Fruit fly (Drosophila melanogaster) whole organism, embryonic: ENCODE data around the gene tup.

Experiments
- Antp ChIP-seq: fragments of 200-800 bp; sonication (Bioruptor generic); optimal IDR thresholded peaks from 3 replicates; lab custom pipeline; 2016; ENCODE audit warnings: missing biosample characterization, missing genetic modification characterization
- Blimp-1 ChIP-seq: fragments of 200-800 bp; sonication (Bioruptor generic); optimal IDR thresholded peaks from 3 replicates; lab custom pipeline; 2018; ENCODE audit warnings: missing biosample characterization, missing genetic modification characterization, mild to moderate bottlenecking, moderate library complexity, missing genetic modification reagents
- CG10147 ChIP-seq: fragments of 200-800 bp; sonication (Bioruptor generic); optimal IDR thresholded peaks from 2 replicates; lab custom pipeline; 2019; ENCODE audit warnings: missing biosample characterization, mild to moderate bottlenecking, missing genetic modification characterization, moderate library complexity
- CG1024 ChIP-seq: fragments of 200-800 bp; sonication (Bioruptor generic); IDR thresholded peaks from 2 replicates; pipeline ENCODE4 v1.3.6; 2022; ENCODE audit warnings: missing biosample characterization, missing genetic modification characterization
- CG10267 ChIP-seq: fragments of 200-800 bp; sonication (Bioruptor generic); optimal IDR thresholded peaks from 2 replicates; lab custom pipeline; 2018; ENCODE audit warnings: missing biosample characterization, mild to moderate bottlenecking, missing genetic modification characterization, moderate library complexity
- CG11456 ChIP-seq: fragments of 200-800 bp; sonication (Bioruptor generic); IDR thresholded peaks from 3 replicates; pipeline ENCODE4 v1.3.6; 2022; ENCODE audit warnings: missing biosample characterization, missing genetic modification characterization
- CG12659 ChIP-seq: fragments of 200-800 bp; sonication (Bioruptor generic); optimal IDR thresholded peaks from 3 replicates; lab custom pipeline; 2017; ENCODE audit warnings: mild to moderate bottlenecking, missing biosample characterization, missing genetic modification reagents, missing genetic modification characterization
- CG13424 ChIP-seq: fragments of 200-800 bp; sonication (Bioruptor generic); optimal IDR thresholded peaks from 2 replicates; lab custom pipeline; 2019; ENCODE audit warnings: missing biosample characterization, mild to moderate bottlenecking, missing genetic modification characterization, moderate library complexity
- CG14014 ChIP-seq: fragments of 200-800 bp; sonication (Bioruptor generic); IDR thresholded peaks from 2 replicates; pipeline ENCODE4 v1.3.6; 2022; ENCODE audit warnings: missing biosample characterization, missing genetic modification characterization
- CG15514 ChIP-seq: fragments of 200-800 bp; sonication (Bioruptor generic); optimal IDR thresholded peaks from 3 replicates; lab custom pipeline; 2017; ENCODE audit warnings: missing biosample characterization, missing genetic modification characterization, mild to moderate bottlenecking, moderate library complexity, missing genetic modification reagents
- CG15601 ChIP-seq: fragments of 200-800 bp; sonication (Bioruptor generic); optimal IDR thresholded peaks from 3 replicates; lab custom pipeline; 2019; ENCODE audit warnings: missing biosample characterization, mild to moderate bottlenecking, missing genetic modification characterization, moderate library complexity
- CG17612 ChIP-seq: fragments of 200-800 bp; sonication (Bioruptor generic); IDR thresholded peaks from 2 replicates; pipeline ENCODE4 v1.3.6; 2022; ENCODE audit warnings: missing biosample characterization, missing genetic modification characterization
- CG18764 ChIP-seq: fragments of 200-800 bp; sonication (Bioruptor generic); optimal IDR thresholded peaks from 3 replicates; lab custom pipeline; 2016; ENCODE audit warnings: missing biosample characterization, missing genetic modification characterization
- CG2199 ChIP-seq: fragments of 200-800 bp; sonication (Bioruptor generic); IDR thresholded peaks from 3 replicates; pipeline ENCODE4 v1.3.6; 2022; ENCODE audit warnings: missing biosample characterization, missing genetic modification characterization
- CG32767 ChIP-seq: fragments of 200-800 bp; sonication (Bioruptor generic); IDR thresholded peaks from 2 replicates; pipeline ENCODE4 v1.3.6; 2022; ENCODE audit warnings: missing biosample characterization, missing genetic modification characterization
- CG3281 ChIP-seq: fragments of 200-800 bp; sonication (Bioruptor generic); optimal IDR thresholded peaks from 3 replicates; lab custom pipeline; 2017; ENCODE audit warnings: missing biosample characterization, mild to moderate bottlenecking, missing genetic modification characterization
- CG3838 ChIP-seq: fragments of 200-800 bp; sonication (Bioruptor generic); optimal IDR thresholded peaks from 3 replicates; lab custom pipeline; 2016; ENCODE audit warnings: missing biosample characterization, missing genetic modification characterization
- CG9437 ChIP-seq: fragments of 200-800 bp; sonication (Bioruptor generic); optimal IDR thresholded peaks from 2 replicates; lab custom pipeline; 2018; ENCODE audit warnings: missing biosample characterization, mild to moderate bottlenecking, missing genetic modification characterization
- Deaf1 ChIP-seq: fragments of 200-800 bp; optimal IDR thresholded peaks from 3 replicates; lab custom pipeline; 2019; ENCODE audit warnings: missing biosample characterization, mild to moderate bottlenecking, missing genetic modification characterization, moderate library complexity
- Fer2 ChIP-seq: fragments of 200-800 bp; sonication (Bioruptor generic); optimal IDR thresholded peaks from 2 replicates; lab custom pipeline; 2018; ENCODE audit warnings: missing biosample characterization, mild to moderate bottlenecking, missing genetic modification characterization, moderate library complexity
- Fer3 ChIP-seq: fragments of 200-800 bp; sonication (Bioruptor generic); optimal IDR thresholded peaks from 2 replicates; lab custom pipeline; 2018; ENCODE audit warnings: missing biosample characterization, mild to moderate bottlenecking, missing genetic modification characterization, moderate library complexity
- HLH3B ChIP-seq: fragments of 200-800 bp; sonication (Bioruptor generic); IDR thresholded peaks from 2 replicates; pipeline ENCODE4 v1.3.6; 2022; ENCODE audit warnings: missing biosample characterization, missing genetic modification characterization
- Max ChIP-seq: fragments of 200-800 bp; sonication (Bioruptor generic); optimal IDR thresholded peaks from 2 replicates; lab custom pipeline; 2016; ENCODE audit warnings: missing biosample characterization, mild to moderate bottlenecking, missing genetic modification characterization
- Med ChIP-seq: fragments of 200-800 bp; sonication (Bioruptor generic); peaks from one replicate; lab custom pipeline; 2016; ENCODE audit warnings: missing biosample characterization, missing genetic modification characterization, mild to moderate bottlenecking, inconsistent platforms, moderate library complexity
- Meics ChIP-seq: fragments of 200-800 bp; sonication (Bioruptor generic); optimal IDR thresholded peaks from 2 replicates; lab custom pipeline; 2017; ENCODE audit warnings: missing biosample characterization, mild to moderate bottlenecking, missing genetic modification characterization
- Oaz ChIP-seq: fragments of 200-800 bp; sonication (Bioruptor generic); IDR thresholded peaks from 2 replicates; pipeline ENCODE4 v1.3.6; 2022; ENCODE audit warnings: missing biosample characterization, missing genetic modification characterization
- Opbp ChIP-seq: fragments of 200-800 bp; sonication (Bioruptor generic); IDR thresholded peaks from 3 replicates; pipeline ENCODE4 v1.3.6; 2022; ENCODE audit warnings: missing biosample characterization, missing genetic modification characterization; ENCODE audit not compliant: partially characterized antibody
- Side ChIP-seq: fragments of 200-800 bp; sonication (Bioruptor generic); optimal IDR thresholded peaks from 2 replicates; lab custom pipeline; 2016; ENCODE audit warnings: missing biosample characterization, missing genetic modification characterization
- Sry-β ChIP-seq: fragments of 200-800 bp; sonication (Bioruptor generic); optimal IDR thresholded peaks from 2 replicates; lab custom pipeline; 2018; ENCODE audit warnings: missing biosample characterization, mild to moderate bottlenecking, missing genetic modification characterization, moderate library complexity
- Stat92E ChIP-seq, 3 experiments: fragments of >200 bp in 2 of 3; fragments of 200-800 bp in 1 of 3; sonication (Bioruptor generic) in 1 of 3; optimal IDR thresholded peaks; 2 replicates each; lab custom pipeline; 2017 to 2019; ENCODE audit warnings: missing biosample characterization in 3 of 3, missing genetic modification characterization in 3 of 3, mild to moderate bottlenecking in 1 of 3, moderate library complexity in 1 of 3
- abd-A ChIP-seq: fragments of 200-800 bp; sonication (Bioruptor generic); optimal IDR thresholded peaks from 3 replicates; lab custom pipeline; 2019; ENCODE audit warnings: missing biosample characterization, mild to moderate bottlenecking, missing genetic modification characterization, moderate library complexity
- ara ChIP-seq: fragments of 200-800 bp; sonication (Bioruptor generic); IDR thresholded peaks from 2 replicates; pipeline ENCODE4 v1.3.6; 2022; ENCODE audit warnings: missing biosample characterization, missing genetic modification characterization
- bab2 ChIP-seq: fragments of 200-800 bp; sonication (Bioruptor generic); optimal IDR thresholded peaks from 2 replicates; lab custom pipeline; 2016; ENCODE audit warnings: missing biosample characterization, missing genetic modification characterization
- cato ChIP-seq: fragments of 200-800 bp; sonication (Bioruptor generic); optimal IDR thresholded peaks from 2 replicates; lab custom pipeline; 2016; ENCODE audit warnings: missing biosample characterization, missing genetic modification characterization, borderline replicate concordance
- chinmo ChIP-seq: fragments of 200-800 bp; sonication (Bioruptor generic); IDR thresholded peaks from 4 replicates; pipeline ENCODE4 v1.3.6; 2022; ENCODE audit warnings: missing biosample characterization, missing genetic modification characterization; ENCODE audit not compliant: partially characterized antibody
- ci ChIP-seq: fragments of 200-800 bp; sonication (Bioruptor generic); IDR thresholded peaks from 3 replicates; pipeline ENCODE4 v1.3.6; 2022; ENCODE audit warnings: missing biosample characterization, missing genetic modification characterization
- dimm ChIP-seq: fragments of 200-800 bp; sonication (Bioruptor generic); IDR thresholded peaks from 2 replicates; pipeline ENCODE4 v1.3.6; 2022; ENCODE audit warnings: missing biosample characterization, missing genetic modification characterization
- fd64A ChIP-seq: fragments of 200-800 bp; sonication (Bioruptor generic); optimal IDR thresholded peaks from 3 replicates; lab custom pipeline; 2018; ENCODE audit warnings: missing biosample characterization, mild to moderate bottlenecking, missing genetic modification characterization
- lab ChIP-seq: fragments of 200-800 bp; sonication (Bioruptor generic); optimal IDR thresholded peaks from 3 replicates; lab custom pipeline; 2017; ENCODE audit warnings: missing biosample characterization, missing genetic modification characterization, mild to moderate bottlenecking, moderate library complexity, missing genetic modification reagents
- nerfin-1 ChIP-seq: fragments of 200-800 bp; sonication (Bioruptor generic); optimal IDR thresholded peaks from 3 replicates; lab custom pipeline; 2019; ENCODE audit warnings: missing biosample characterization, mild to moderate bottlenecking, missing genetic modification characterization, moderate library complexity
- nmo ChIP-seq: fragments of 200-800 bp; sonication (Bioruptor generic); optimal IDR thresholded peaks from 2 replicates; lab custom pipeline; 2018; ENCODE audit warnings: missing biosample characterization, mild to moderate bottlenecking, missing genetic modification characterization, moderate library complexity
- pnt ChIP-seq: fragments of 200-800 bp; sonication (Bioruptor generic); optimal IDR thresholded peaks from 3 replicates; lab custom pipeline; 2016; ENCODE audit warnings: missing biosample characterization, missing genetic modification characterization
- pzg ChIP-seq: fragments of 200-800 bp; sonication (Bioruptor generic); optimal IDR thresholded peaks from 3 replicates; lab custom pipeline; 2018; ENCODE audit warnings: missing biosample characterization, mild to moderate bottlenecking, missing genetic modification characterization, moderate library complexity
- ranshi ChIP-seq: fragments of 200-800 bp; sonication (Bioruptor generic); IDR thresholded peaks from 2 replicates; pipeline ENCODE4 v1.3.6; 2022; ENCODE audit warnings: missing biosample characterization, missing genetic modification characterization
- sima ChIP-seq: fragments of 200-800 bp; sonication (Bioruptor generic); optimal IDR thresholded peaks from 2 replicates; lab custom pipeline; 2016; ENCODE audit warnings: missing biosample characterization, missing genetic modification characterization
- so ChIP-seq: fragments of 200-800 bp; sonication (Bioruptor generic); IDR thresholded peaks from 3 replicates; pipeline ENCODE4 v1.3.6; 2022; ENCODE audit warnings: missing biosample characterization, missing genetic modification characterization
- twi ChIP-seq: fragments of 200-800 bp; optimal IDR thresholded peaks from 2 replicates; lab custom pipeline; 2019; ENCODE audit warnings: missing biosample characterization, mild to moderate bottlenecking, missing genetic modification characterization, moderate library complexity
- zfh1 ChIP-seq: fragments of 200-800 bp; sonication (Bioruptor generic); IDR thresholded peaks from 3 replicates; pipeline ENCODE4 v1.3.6; 2022; ENCODE audit warnings: missing biosample characterization, missing genetic modification characterization

tup gene

dm6 chr2L:18823243-18823803 lies 57.7 kb downstream of the tup start, which contains the start of gene Ugt36D1 (continued):
- TF ChIP-seq CG15514 (GFP tag; lab: Kevin White, UChicago) (peak; percentile 52), Blimp-1 (GFP tag; lab: Kevin White, UChicago) (peak; percentile 72), Med (GFP tag; lab: Kevin White, UChicago) (peak; percentile 88), CG3281 (GFP tag; lab: Kevin White, UChicago) (peak; percentile 0), abd-A (tag; lab: Kevin White, UChicago) (peak; percentile 18), chinmo (GFP tag; lab: Robert Waterston, UW) (peak; percentile 81; the same call in 2 of the 4 replicates), CG32767 (GFP tag; lab: Robert Waterston, UW) (peak; percentile 69), HLH3B (GFP tag; lab: Robert Waterston, UW) (peak; percentile 30; the same call in 1 of the 2 replicates), lab (GFP tag; lab: Kevin White, UChicago) (peak; percentile 32), so (GFP tag; lab: Robert Waterston, UW) (0 out of 3 replicates have a peak, but pooled peaks have one; percentile 51), CG10147 (GFP tag; lab: Kevin White, UChicago) (peak; percentile 28), Sry-β (peak; percentile 93)

dm6 chr2L:18822805-18823204 lies 58.3 kb downstream of the tup start:
- TF ChIP-seq Oaz (GFP tag; lab: Robert Waterston, UW) = no peak
- no peak for TF ChIP-seq dimm (GFP tag; lab: Robert Waterston, UW)
- TF ChIP-seq Side (GFP tag; lab: Kevin White, UChicago) = peak; percentile 45
- peak; percentile 25 for TF ChIP-seq pnt (GFP tag; lab: Kevin White, UChicago)
- TF ChIP-seq Fer3 (tag; lab: Kevin White, UChicago) = peak; percentile 60
- TF ChIP-seq bab2 (GFP tag; lab: Kevin White, UChicago) = peak; percentile 60
- TF ChIP-seq Fer2 (tag; lab: Kevin White, UChicago) = peak; percentile 39
- TF ChIP-seq CG10267 (tag; lab: Kevin White, UChicago) = no peak
- TF ChIP-seq CG1024 = peak; percentile 62; the same call in 1 of the 2 replicates
- TF ChIP-seq CG17612 (GFP tag; lab: Robert Waterston, UW) = no peak
- TF ChIP-seq ranshi (GFP tag; lab: Robert Waterston, UW) = peak; percentile 30; the same call in 1 of the 2 replicates
- peak; percentile 38 for TF ChIP-seq CG13424 (tag; lab: Kevin White, UChicago)
- peak; percentile 57 for TF ChIP-seq nerfin-1
- TF ChIP-seq Stat92E (GFP tag; optimal IDR thresholded peaks at IDR 0.05; lab: Kevin White, UChicago) = no peak
- TF ChIP-seq Opbp (GFP tag; lab: Robert Waterston, UW) = no peak
- TF ChIP-seq sima (GFP tag; lab: Kevin White, UChicago) = no peak
- TF ChIP-seq nmo = no peak
- peak; percentile 72; the same call in 1 of the 2 replicates for TF ChIP-seq CG14014 (GFP tag; lab: Robert Waterston, UW)
- TF ChIP-seq CG3838 (GFP tag; lab: Kevin White, UChicago) = peak; percentile 4
- peak; percentile 67; the same call in 1 of the 3 replicates for TF ChIP-seq ci
- TF ChIP-seq CG11456 (GFP tag; lab: Robert Waterston, UW) = no peak
- TF ChIP-seq zfh1 (GFP tag; lab: Robert Waterston, UW) = peak; percentile 72; the same call in 2 of the 3 replicates
- peak; percentile 23 for TF ChIP-seq Meics
- peak; percentile 9 for TF ChIP-seq Antp (GFP tag; lab: Kevin White, UChicago)
- TF ChIP-seq ara = peak; percentile 80
- TF ChIP-seq CG15601 (tag; lab: Kevin White, UChicago) = peak; percentile 78
- TF ChIP-seq fd64A (GFP tag; lab: Kevin White, UChicago) = peak; percentile 78
- peak; percentile 56 for TF ChIP-seq Max (GFP tag; lab: Kevin White, UChicago)
- TF ChIP-seq CG9437 (GFP tag; lab: Kevin White, UChicago) = no peak
- TF ChIP-seq pzg (GFP tag; lab: Kevin White, UChicago) = no peak
- peak; percentile 56 for TF ChIP-seq CG18764 (GFP tag; lab: Kevin White, UChicago)
- TF ChIP-seq CG2199 (GFP tag; lab: Robert Waterston, UW) = no peak
- TF ChIP-seq twi = peak; percentile 11
- peak; percentile 4 for TF ChIP-seq CG12659 (GFP tag; lab: Kevin White, UChicago)
- TF ChIP-seq Deaf1 (tag; lab: Kevin White, UChicago) = no peak
- TF ChIP-seq cato (GFP tag; lab: Kevin White, UChicago) = no peak
